Fruit fly (Drosophila melanogaster) whole organism, embryonic: ENCODE data around the gene Jhbp16.
A peak's percentile ranks its signal among the peaks of the same experiment; 100 is the strongest.

Experiments used
- Blimp-1 ChIP-seq: fragments of 200-800 bp; sonication (Bioruptor generic); optimal IDR thresholded peaks from 3 replicates; lab custom pipeline; 2018; ENCODE audit warnings: missing biosample characterization, missing genetic modification characterization, mild to moderate bottlenecking, moderate library complexity, missing genetic modification reagents
- C15 ChIP-seq: fragments of 200-800 bp; sonication (Bioruptor generic); IDR thresholded peaks from 3 replicates; pipeline ENCODE4 v1.3.6; 2022; ENCODE audit warnings: missing biosample characterization, missing genetic modification characterization
- CG10147 ChIP-seq: fragments of 200-800 bp; sonication (Bioruptor generic); optimal IDR thresholded peaks from 2 replicates; lab custom pipeline; 2019; ENCODE audit warnings: missing biosample characterization, mild to moderate bottlenecking, missing genetic modification characterization, moderate library complexity
- CG10274 ChIP-seq: fragments of 200-800 bp; sonication (Bioruptor generic); optimal IDR thresholded peaks from 3 replicates; lab custom pipeline; 2017; ENCODE audit warnings: missing biosample characterization, mild to moderate bottlenecking, missing genetic modification characterization
- CG12104 ChIP-seq: fragments of 200-800 bp; sonication (Bioruptor generic); optimal IDR thresholded peaks from 3 replicates; lab custom pipeline; 2016; ENCODE audit warnings: missing biosample characterization, missing genetic modification characterization
- CG14860 ChIP-seq: fragments of 200-800 bp; sonication (Bioruptor generic); IDR thresholded peaks from 3 replicates; pipeline ENCODE4 v1.3.6; 2022; ENCODE audit warnings: missing biosample characterization, missing genetic modification characterization; ENCODE audit not compliant: partially characterized antibody
- CG15479 ChIP-seq: fragments of 200-800 bp; sonication (Bioruptor generic); optimal IDR thresholded peaks from 3 replicates; lab custom pipeline; 2019; ENCODE audit warnings: missing biosample characterization, mild to moderate bottlenecking, missing genetic modification characterization, moderate library complexity
- CG16813 ChIP-seq: fragments of 200-800 bp; sonication (Bioruptor generic); IDR thresholded peaks from 3 replicates; pipeline ENCODE4 v1.3.6; 2022; ENCODE audit warnings: missing biosample characterization, missing genetic modification characterization; ENCODE audit not compliant: partially characterized antibody
- CG3163 ChIP-seq: fragments of 200-800 bp; sonication (Bioruptor generic); optimal IDR thresholded peaks from 3 replicates; lab custom pipeline; 2016; ENCODE audit warnings: missing biosample characterization, missing genetic modification characterization
- CG32767 ChIP-seq: fragments of 200-800 bp; sonication (Bioruptor generic); IDR thresholded peaks from 2 replicates; pipeline ENCODE4 v1.3.6; 2022; ENCODE audit warnings: missing biosample characterization, missing genetic modification characterization
- CG4360 ChIP-seq: fragments of 200-800 bp; sonication (Bioruptor generic); IDR thresholded peaks from 2 replicates; pipeline ENCODE4 v1.3.6; 2022; ENCODE audit warnings: missing biosample characterization, missing genetic modification characterization
- CG5180 ChIP-seq: fragments of 200-800 bp; sonication (Bioruptor generic); optimal IDR thresholded peaks from 3 replicates; lab custom pipeline; 2017; ENCODE audit warnings: missing biosample characterization, missing genetic modification characterization, mild to moderate bottlenecking, moderate library complexity, missing genetic modification reagents
- CG8924 ChIP-seq: fragments of 200-800 bp; optimal IDR thresholded peaks from 3 replicates; lab custom pipeline; 2019; ENCODE audit warnings: missing biosample characterization, mild to moderate bottlenecking, missing genetic modification characterization, moderate library complexity
- CG9437 ChIP-seq: fragments of 200-800 bp; sonication (Bioruptor generic); optimal IDR thresholded peaks from 2 replicates; lab custom pipeline; 2018; ENCODE audit warnings: missing biosample characterization, mild to moderate bottlenecking, missing genetic modification characterization
- CG9797 ChIP-seq: fragments of 200-800 bp; sonication (Bioruptor generic); optimal IDR thresholded peaks from 3 replicates; lab custom pipeline; 2018; ENCODE audit warnings: missing biosample characterization, mild to moderate bottlenecking, missing genetic modification characterization
- Doc3 ChIP-seq: fragments of 200-800 bp; sonication (Bioruptor generic); IDR thresholded peaks from 3 replicates; pipeline ENCODE4 v1.3.6; 2022; ENCODE audit warnings: missing biosample characterization, missing genetic modification characterization; ENCODE audit not compliant: partially characterized antibody
- Hmr ChIP-seq: fragments of 200-800 bp; sonication (Bioruptor generic); optimal IDR thresholded peaks from 3 replicates; lab custom pipeline; 2017; ENCODE audit warnings: mild to moderate bottlenecking, missing biosample characterization, missing genetic modification reagents, missing genetic modification characterization
- Hr3 ChIP-seq: fragments of 200-800 bp; sonication (Bioruptor generic); optimal IDR thresholded peaks from 3 replicates; lab custom pipeline; 2016; ENCODE audit warnings: missing biosample characterization, missing genetic modification characterization
- Mes4 ChIP-seq: fragments of 200-800 bp; sonication (Bioruptor generic); optimal IDR thresholded peaks from 2 replicates; lab custom pipeline; 2016; ENCODE audit warnings: missing biosample characterization, missing genetic modification characterization
- Pdp1 ChIP-seq, 2 experiments: fragments of 200-800 bp; sonication (Bioruptor generic); optimal IDR thresholded peaks; 3 replicates each; lab custom pipeline; 2016; ENCODE audit warnings: missing biosample characterization in 2 of 2, missing genetic modification characterization in 2 of 2, mild to moderate bottlenecking in 1 of 2, moderate library complexity in 1 of 2
- Stat92E ChIP-seq, 3 experiments: fragments of >200 bp in 2 of 3; fragments of 200-800 bp in 1 of 3; sonication (Bioruptor generic) in 1 of 3; optimal IDR thresholded peaks; 2 replicates each; lab custom pipeline; 2017 to 2019; ENCODE audit warnings: missing biosample characterization in 3 of 3, missing genetic modification characterization in 3 of 3, mild to moderate bottlenecking in 1 of 3, moderate library complexity in 1 of 3
- Trl ChIP-seq, 3 experiments: fragments of >200 bp in 2 of 3; fragments of 200-800 bp in 1 of 3; sonication (Bioruptor generic) in 1 of 3; optimal IDR thresholded peaks; 2 replicates in 1 of 3; 3 replicates in 2 of 3; lab custom pipeline; 2016 to 2017; ENCODE audit warnings: missing biosample characterization in 1 of 3, missing genetic modification characterization in 1 of 3
- Xrp1 ChIP-seq: fragments of 200-800 bp; sonication (Bioruptor generic); IDR thresholded peaks from 2 replicates; pipeline ENCODE4 v1.3.6; 2022; ENCODE audit warnings: missing biosample characterization, missing genetic modification characterization
- az2 ChIP-seq: fragments of 200-800 bp; sonication (Bioruptor generic); optimal IDR thresholded peaks from 3 replicates; lab custom pipeline; 2016; ENCODE audit warnings: missing biosample characterization, missing genetic modification characterization
- bsh ChIP-seq, 2 experiments: fragments of 200-800 bp; sonication (Bioruptor generic); optimal IDR thresholded peaks; 2 replicates each; lab custom pipeline; 2017 to 2018; ENCODE audit warnings: mild to moderate bottlenecking in 2 of 2, missing biosample characterization in 2 of 2, missing genetic modification characterization in 2 of 2, moderate library complexity in 1 of 2
- btn ChIP-seq: fragments of 200-800 bp; sonication (Bioruptor generic); optimal IDR thresholded peaks from 2 replicates; lab custom pipeline; 2016; ENCODE audit warnings: missing biosample characterization, missing genetic modification characterization
- caup ChIP-seq: fragments of 200-800 bp; sonication (Bioruptor generic); optimal IDR thresholded peaks from 3 replicates; lab custom pipeline; 2017; ENCODE audit warnings: missing biosample characterization, mild to moderate bottlenecking, missing genetic modification characterization, moderate library complexity; ENCODE audit not compliant: severe bottlenecking
- cg ChIP-seq: fragments of 200-800 bp; sonication (Bioruptor generic); optimal IDR thresholded peaks from 3 replicates; lab custom pipeline; 2019; ENCODE audit warnings: missing biosample characterization, mild to moderate bottlenecking, missing genetic modification characterization, moderate library complexity
- crp ChIP-seq, 2 experiments: fragments of 200-800 bp; sonication (Bioruptor generic); optimal IDR thresholded peaks; 2 replicates in 1 of 2; 3 replicates in 1 of 2; lab custom pipeline; 2017; ENCODE audit warnings: missing biosample characterization in 2 of 2, missing genetic modification characterization in 2 of 2, mild to moderate bottlenecking in 1 of 2, moderate library complexity in 1 of 2
- eve ChIP-seq, 2 experiments: fragments of >200 bp; optimal IDR thresholded peaks; 2 replicates each; lab custom pipeline; 2017; ENCODE audit warnings: missing biosample characterization in 2 of 2, missing genetic modification characterization in 2 of 2
- eyg ChIP-seq: fragments of 200-800 bp; sonication (Bioruptor generic); optimal IDR thresholded peaks from 3 replicates; lab custom pipeline; 2016; ENCODE audit warnings: missing biosample characterization, missing genetic modification characterization
- insv ChIP-seq, 2 experiments: fragments of 200-800 bp; sonication (Bioruptor generic); optimal IDR thresholded peaks; 3 replicates each; lab custom pipeline; 2016 to 2018; ENCODE audit warnings: missing biosample characterization in 2 of 2, missing genetic modification characterization in 2 of 2
- inv ChIP-seq: fragments of 200-800 bp; sonication (Bioruptor generic); IDR thresholded peaks from 2 replicates; pipeline ENCODE4 v1.3.6; 2022; ENCODE audit warnings: missing biosample characterization, missing genetic modification characterization; ENCODE audit not compliant: partially characterized antibody
- jigr1 ChIP-seq: fragments of 200-800 bp; sonication (Bioruptor generic); IDR thresholded peaks from 3 replicates; pipeline ENCODE4 v1.3.6; 2022; ENCODE audit warnings: missing biosample characterization, missing genetic modification characterization
- jumu ChIP-seq: fragments of 200-800 bp; sonication (Bioruptor generic); optimal IDR thresholded peaks from 3 replicates; lab custom pipeline; 2016; ENCODE audit warnings: missing biosample characterization, missing genetic modification characterization
- knrl ChIP-seq: fragments of 200-800 bp; sonication (Bioruptor generic); IDR thresholded peaks from 3 replicates; pipeline ENCODE4 v1.3.6; 2022; ENCODE audit warnings: missing biosample characterization, missing genetic modification characterization; ENCODE audit not compliant: partially characterized antibody
- lola ChIP-seq, 3 experiments: fragments of >200 bp in 2 of 3; fragments of 200-800 bp in 1 of 3; sonication (Bioruptor generic) in 1 of 3; optimal IDR thresholded peaks; 2 replicates each; lab custom pipeline; 2017 to 2019; ENCODE audit warnings: missing biosample characterization in 3 of 3, missing genetic modification characterization in 3 of 3, mild to moderate bottlenecking in 1 of 3, moderate library complexity in 1 of 3
- nmo ChIP-seq: fragments of 200-800 bp; sonication (Bioruptor generic); optimal IDR thresholded peaks from 2 replicates; lab custom pipeline; 2018; ENCODE audit warnings: missing biosample characterization, mild to moderate bottlenecking, missing genetic modification characterization, moderate library complexity
- nom ChIP-seq: fragments of 200-800 bp; sonication (Bioruptor generic); optimal IDR thresholded peaks from 2 replicates; lab custom pipeline; 2017; ENCODE audit warnings: missing biosample characterization, missing genetic modification characterization, mild to moderate bottlenecking, moderate library complexity, missing genetic modification reagents
- odd ChIP-seq: fragments of 200-800 bp; sonication (Bioruptor generic); optimal IDR thresholded peaks from 2 replicates; lab custom pipeline; 2017; ENCODE audit warnings: missing biosample characterization, mild to moderate bottlenecking, missing genetic modification characterization
- pros ChIP-seq: fragments of 200-800 bp; sonication (Bioruptor generic); optimal IDR thresholded peaks from 3 replicates; lab custom pipeline; 2019; ENCODE audit warnings: missing biosample characterization, mild to moderate bottlenecking, missing genetic modification characterization, moderate library complexity
- pum ChIP-seq: fragments of 200-800 bp; sonication (Bioruptor generic); optimal IDR thresholded peaks from 2 replicates; lab custom pipeline; 2016; ENCODE audit warnings: missing biosample characterization, missing genetic modification characterization
- sens ChIP-seq: fragments of 200-800 bp; sonication (Bioruptor generic); peaks from one replicate; lab custom pipeline; 2016; ENCODE audit warnings: missing biosample characterization, missing genetic modification characterization
- tx ChIP-seq: fragments of 200-800 bp; sonication (Bioruptor generic); optimal IDR thresholded peaks from 2 replicates; lab custom pipeline; 2016; ENCODE audit warnings: missing biosample characterization, missing genetic modification characterization
- yki ChIP-seq: fragments of >200 bp; optimal IDR thresholded peaks from 3 replicates; lab custom pipeline; 2018

The Jhbp16 gene

dm6 chr3R:21630226-21630857, 33.8 kb upstream of the Jhbp16 start (continued):
- TF ChIP-seq CG12104 (GFP tag; lab: Kevin White, UChicago) = no peak
- peak; percentile 24 for TF ChIP-seq yki (lab: Kevin White, UChicago)
- peak; percentile 22 for TF ChIP-seq CG3163 (GFP tag; lab: Kevin White, UChicago)
- no peak for TF ChIP-seq CG10274 (GFP tag; lab: Kevin White, UChicago)
- TF ChIP-seq Doc3 = no peak
- TF ChIP-seq jigr1 (GFP tag; lab: Robert Waterston, UW) = no peak
- TF ChIP-seq CG14860 (GFP tag; lab: Robert Waterston, UW) = no peak
- no peak for TF ChIP-seq CG16813 (GFP tag; lab: Robert Waterston, UW)
- peak; percentile 38 for TF ChIP-seq pros (GFP tag; lab: Kevin White, UChicago)
- no peak for TF ChIP-seq C15
- TF ChIP-seq CG10147 (GFP tag; lab: Kevin White, UChicago) = no peak
- TF ChIP-seq CG9797 (GFP tag; lab: Kevin White, UChicago) = no peak
- peak; percentile 77 for TF ChIP-seq Blimp-1 (GFP tag; lab: Kevin White, UChicago)
- peak; percentile 90 for TF ChIP-seq Trl (optimal IDR thresholded peaks at IDR 0.05; lab: Kevin White, UChicago)
- no peak for TF ChIP-seq Trl (GFP tag; optimal IDR thresholded peaks at IDR 0.05; lab: Kevin White, UChicago)
- TF ChIP-seq cg (GFP tag; lab: Kevin White, UChicago) = peak; percentile 95
- no peak for TF ChIP-seq CG4360 (GFP tag; lab: Robert Waterston, UW)
- peak; percentile 85 for TF ChIP-seq sens (GFP tag; lab: Kevin White, UChicago)
- no peak for TF ChIP-seq jumu (GFP tag; lab: Kevin White, UChicago)
- peak in 1 of 2 experiments; percentile 56 for TF ChIP-seq bsh (GFP tag; optimal IDR thresholded peaks at IDR 0.05; lab: Kevin White, UChicago)
- no peak for TF ChIP-seq btn (GFP tag; lab: Kevin White, UChicago)
- TF ChIP-seq CG15479 = peak; percentile 36
- TF ChIP-seq Stat92E (GFP tag; optimal IDR thresholded peaks at IDR 0.05; lab: Kevin White, UChicago) = peak in 1 of 3 experiments; percentile 75
- TF ChIP-seq lola (GFP tag; optimal IDR thresholded peaks at IDR 0.05; lab: Kevin White, UChicago) = no peak
- TF ChIP-seq caup (GFP tag; lab: Kevin White, UChicago) = no peak
- TF ChIP-seq eyg (GFP tag; lab: Kevin White, UChicago) = no peak
- no peak for TF ChIP-seq inv (GFP tag; lab: Robert Waterston, UW)
- peak; percentile 3 for TF ChIP-seq CG8924 (tag; lab: Kevin White, UChicago)
- TF ChIP-seq Hmr (GFP tag; lab: Kevin White, UChicago) = no peak
- no peak for TF ChIP-seq tx
- no peak for TF ChIP-seq knrl (GFP tag; lab: Robert Waterston, UW)
- TF ChIP-seq CG9437 (GFP tag; lab: Kevin White, UChicago) = peak; percentile 7
- TF ChIP-seq eve (GFP tag; optimal IDR thresholded peaks at IDR 0.05; lab: Kevin White, UChicago) = peak in 1 of 2 experiments; percentile 45
- TF ChIP-seq CG5180 (GFP tag; lab: Kevin White, UChicago) = peak; percentile 4
- no peak for TF ChIP-seq Hr3
- TF ChIP-seq CG32767 (GFP tag; lab: Robert Waterston, UW) = no peak
- no peak for TF ChIP-seq az2 (GFP tag; lab: Kevin White, UChicago)
- TF ChIP-seq nom (GFP tag; lab: Kevin White, UChicago) = peak; percentile 67
- TF ChIP-seq crp (GFP tag; optimal IDR thresholded peaks at IDR 0.05; lab: Kevin White, UChicago) = peak in 1 of 2 experiments; percentile 58
- no peak for TF ChIP-seq odd (GFP tag; lab: Kevin White, UChicago)
- no peak for TF ChIP-seq Mes4 (GFP tag; lab: Kevin White, UChicago)
- TF ChIP-seq pum (GFP tag; lab: Kevin White, UChicago) = no peak
- no peak for TF ChIP-seq nmo (GFP tag; lab: Kevin White, UChicago)
- no peak for TF ChIP-seq insv (GFP tag; optimal IDR thresholded peaks at IDR 0.05; lab: Kevin White, UChicago)
- TF ChIP-seq Pdp1 (GFP tag; optimal IDR thresholded peaks at IDR 0.05; lab: Kevin White, UChicago) = peak in 1 of 2 experiments; percentile 54
- TF ChIP-seq Xrp1 = no peak
- TF ChIP-seq, all 482 proteins: peak for 21
